Worm (Caenorhabditis elegans) whole organism, L2 larva: ENCODE data around the gene C06G1.1.

Experiments used
- C34F6.9 ChIP-seq: fragments of 150-350 bp; optimal IDR thresholded peaks from 2 replicates; lab custom pipeline; 2014; ENCODE audit warnings: missing biosample characterization, missing genetic modification characterization
- F13H6.1 ChIP-seq: sonication (generic microtip); optimal IDR thresholded peaks from 2 replicates; lab custom pipeline; 2016; ENCODE audit warnings: missing genetic modification characterization, missing compliant biosample characterization
- R02D3.7 ChIP-seq: fragments of 150-350 bp; optimal IDR thresholded peaks from 2 replicates; lab custom pipeline; 2014; ENCODE audit warnings: missing biosample characterization, missing genetic modification characterization
- Y55F3AM.14 ChIP-seq: fragments of 200-800 bp; sonication (Bioruptor generic); optimal IDR thresholded peaks from 2 replicates; lab custom pipeline; 2018; ENCODE audit warnings: mild to moderate bottlenecking, missing genetic modification characterization, missing compliant biosample characterization
- ZK546.5 ChIP-seq: sonication (generic microtip); optimal IDR thresholded peaks from 2 replicates; lab custom pipeline; 2017; ENCODE audit warnings: missing biosample characterization, missing genetic modification characterization
- alr-1 ChIP-seq: fragments of 150-350 bp; optimal IDR thresholded peaks from 2 replicates; lab custom pipeline; 2014; ENCODE audit warnings: missing biosample characterization, missing genetic modification characterization
- aly-2 ChIP-seq: fragments of 150-350 bp; optimal IDR thresholded peaks from 2 replicates; lab custom pipeline; 2014; ENCODE audit warnings: missing biosample characterization, missing genetic modification characterization
- ama-1 ChIP-seq: fragments of 150-350 bp; optimal IDR thresholded peaks from 2 replicates; lab custom pipeline; 2018; ENCODE audit warnings: inconsistent platforms
- blmp-1 ChIP-seq: sonication (generic microtip); optimal IDR thresholded peaks from 2 replicates; lab custom pipeline; 2017; ENCODE audit warnings: missing genetic modification characterization, mild to moderate bottlenecking, missing compliant biosample characterization, antibody characterized with exemption, moderate library complexity; ENCODE audit not compliant: insufficient read depth
- ceh-16 ChIP-seq: fragments of 150-350 bp; optimal IDR thresholded peaks from 2 replicates; lab custom pipeline; 2014; ENCODE audit warnings: missing biosample characterization, missing genetic modification characterization
- ceh-82 ChIP-seq: fragments of 150-350 bp; optimal IDR thresholded peaks from 2 replicates; lab custom pipeline; 2014; ENCODE audit warnings: missing biosample characterization, missing genetic modification characterization
- crh-2 ChIP-seq: sonication (generic microtip); optimal IDR thresholded peaks from 2 replicates; lab custom pipeline; 2017; ENCODE audit warnings: missing biosample characterization, missing genetic modification characterization
- dmd-4 ChIP-seq: sonication (generic microtip); optimal IDR thresholded peaks from 2 replicates; lab custom pipeline; 2017; ENCODE audit warnings: missing biosample characterization, missing genetic modification characterization
- egl-27 ChIP-seq: sonication (generic microtip); optimal IDR thresholded peaks from 3 replicates; lab custom pipeline; 2017; ENCODE audit warnings: missing biosample characterization, missing genetic modification reagents, missing genetic modification characterization
- elt-1 ChIP-seq: fragments of 150-350 bp; optimal IDR thresholded peaks from 2 replicates; lab custom pipeline; 2014; ENCODE audit warnings: missing biosample characterization, missing genetic modification characterization
- elt-3 ChIP-seq: sonication (generic microtip); optimal IDR thresholded peaks from 2 replicates; lab custom pipeline; 2017; ENCODE audit warnings: missing biosample characterization, missing genetic modification characterization
- fos-1 ChIP-seq: fragments of 150-350 bp; optimal IDR thresholded peaks from 2 replicates; lab custom pipeline; 2014; ENCODE audit warnings: missing biosample characterization, missing genetic modification characterization
- gmeb-1 ChIP-seq: fragments of 150-350 bp; optimal IDR thresholded peaks from 2 replicates; lab custom pipeline; 2014; ENCODE audit warnings: missing biosample characterization, missing genetic modification characterization
- lin-11 ChIP-seq: fragments of 150-350 bp; sonication (generic microtip); optimal IDR thresholded peaks from 2 replicates; lab custom pipeline; 2014; ENCODE audit warnings: missing biosample characterization, missing genetic modification characterization, inconsistent platforms, mixed read lengths
- lin-13 ChIP-seq: fragments of 150-350 bp; optimal IDR thresholded peaks from 2 replicates; lab custom pipeline; 2014; ENCODE audit warnings: missing biosample characterization, missing genetic modification reagents, missing genetic modification characterization
- lin-39 ChIP-seq: fragments of 150-350 bp; optimal IDR thresholded peaks from 2 replicates; lab custom pipeline; 2014; ENCODE audit warnings: missing biosample characterization, missing genetic modification reagents, missing genetic modification characterization
- lsy-2 ChIP-seq, 2 experiments: fragments of 150-350 bp in 1 of 2; sonication (generic microtip) in 1 of 2; optimal IDR thresholded peaks; 2 replicates each; lab custom pipeline; 2014 to 2017; ENCODE audit warnings: missing biosample characterization in 2 of 2, missing genetic modification characterization in 2 of 2
- mbf-1 ChIP-seq: sonication (generic microtip); optimal IDR thresholded peaks from 2 replicates; lab custom pipeline; 2017; ENCODE audit warnings: missing biosample characterization, missing genetic modification characterization
- mdl-1 ChIP-seq, 2 experiments: fragments of 150-350 bp in 1 of 2; sonication (generic microtip) in 1 of 2; optimal IDR thresholded peaks; 2 replicates each; lab custom pipeline; 2017; ENCODE audit warnings: missing biosample characterization in 2 of 2, missing genetic modification characterization in 2 of 2
- nhr-10 ChIP-seq: sonication (generic microtip); optimal IDR thresholded peaks from 2 replicates; lab custom pipeline; 2017; ENCODE audit warnings: missing biosample characterization, missing genetic modification characterization
- nhr-11 ChIP-seq: fragments of 150-350 bp; optimal IDR thresholded peaks from 2 replicates; lab custom pipeline; 2014; ENCODE audit warnings: missing biosample characterization, missing genetic modification characterization
- nhr-12 ChIP-seq: fragments of 150-350 bp; optimal IDR thresholded peaks from 2 replicates; lab custom pipeline; 2014; ENCODE audit warnings: missing biosample characterization, missing genetic modification characterization
- nhr-129 ChIP-seq: fragments of 150-350 bp; optimal IDR thresholded peaks from 2 replicates; lab custom pipeline; 2014; ENCODE audit warnings: missing biosample characterization, missing genetic modification characterization
- nhr-21 ChIP-seq: fragments of 150-350 bp; optimal IDR thresholded peaks from 2 replicates; lab custom pipeline; 2014; ENCODE audit warnings: missing biosample characterization, missing genetic modification characterization
- nhr-23 ChIP-seq: fragments of 150-350 bp; optimal IDR thresholded peaks from 2 replicates; lab custom pipeline; 2014; ENCODE audit warnings: missing biosample characterization, missing genetic modification reagents, missing genetic modification characterization
- nhr-25 ChIP-seq: fragments of 150-350 bp; sonication (generic microtip); optimal IDR thresholded peaks from 3 replicates; lab custom pipeline; 2014; ENCODE audit warnings: missing biosample characterization, missing genetic modification characterization
- nhr-6 ChIP-seq: fragments of 150-350 bp; optimal IDR thresholded peaks from 2 replicates; lab custom pipeline; 2014; ENCODE audit warnings: missing biosample characterization, missing genetic modification characterization
- nhr-77 ChIP-seq: fragments of 150-350 bp; optimal IDR thresholded peaks from 2 replicates; lab custom pipeline; 2014; ENCODE audit warnings: missing biosample characterization, missing genetic modification characterization
- peb-1 ChIP-seq: fragments of 150-350 bp; optimal IDR thresholded peaks from 2 replicates; lab custom pipeline; 2014; ENCODE audit warnings: missing biosample characterization, missing genetic modification characterization
- sem-4 ChIP-seq: fragments of 150-350 bp; optimal IDR thresholded peaks from 2 replicates; lab custom pipeline; 2014; ENCODE audit warnings: missing biosample characterization, missing genetic modification reagents, missing genetic modification characterization
- skn-1 ChIP-seq: sonication (generic microtip); optimal IDR thresholded peaks from 2 replicates; lab custom pipeline; 2017; ENCODE audit warnings: missing biosample characterization, missing genetic modification characterization
- sma-3 ChIP-seq: sonication (generic microtip); optimal IDR thresholded peaks from 2 replicates; lab custom pipeline; 2016; ENCODE audit warnings: missing genetic modification reagents, missing genetic modification characterization, missing compliant biosample characterization
- sma-9 ChIP-seq, 2 experiments: fragments of 150-350 bp in 1 of 2; sonication (generic microtip) in 1 of 2; optimal IDR thresholded peaks; 2 replicates each; lab custom pipeline; 2014 to 2016; ENCODE audit warnings: missing genetic modification characterization in 2 of 2, mild to moderate bottlenecking in 1 of 2, missing biosample characterization in 1 of 2, missing compliant biosample characterization in 1 of 2, missing genetic modification reagents in 1 of 2, moderate library complexity in 1 of 2
- snpc-4 ChIP-seq: fragments of 150-350 bp; optimal IDR thresholded peaks from 2 replicates; lab custom pipeline; 2014; ENCODE audit warnings: missing biosample characterization, missing genetic modification characterization
- unc-39 ChIP-seq: fragments of 150-350 bp; optimal IDR thresholded peaks from 2 replicates; lab custom pipeline; 2014; ENCODE audit warnings: missing biosample characterization, missing genetic modification characterization
- unc-55 ChIP-seq: fragments of 150-350 bp; sonication (generic microtip); optimal IDR thresholded peaks from 3 replicates; lab custom pipeline; 2014; ENCODE audit warnings: missing biosample characterization, missing genetic modification reagents, missing genetic modification characterization
- unc-62 ChIP-seq: fragments of 150-350 bp; optimal IDR thresholded peaks from 2 replicates; lab custom pipeline; 2014; ENCODE audit warnings: missing biosample characterization, missing genetic modification reagents, missing genetic modification characterization
- zag-1 ChIP-seq: fragments of 150-350 bp; optimal IDR thresholded peaks from 2 replicates; lab custom pipeline; 2014; ENCODE audit warnings: missing biosample characterization, missing genetic modification characterization
- ztf-1 ChIP-seq: fragments of 200-800 bp; sonication (Bioruptor generic); conservative IDR thresholded peaks from 2 replicates; pipeline ENCODE4 v1.3.6; 2022; ENCODE audit warnings: missing genetic modification characterization, missing compliant biosample characterization
- ztf-11 ChIP-seq: sonication (generic microtip); optimal IDR thresholded peaks from 2 replicates; lab custom pipeline; 2017; ENCODE audit warnings: missing biosample characterization, missing genetic modification characterization
- ztf-4 ChIP-seq: fragments of 150-350 bp; optimal IDR thresholded peaks from 2 replicates; lab custom pipeline; 2014; ENCODE audit warnings: missing biosample characterization, missing genetic modification characterization

Gene C06G1.1

DNA sequence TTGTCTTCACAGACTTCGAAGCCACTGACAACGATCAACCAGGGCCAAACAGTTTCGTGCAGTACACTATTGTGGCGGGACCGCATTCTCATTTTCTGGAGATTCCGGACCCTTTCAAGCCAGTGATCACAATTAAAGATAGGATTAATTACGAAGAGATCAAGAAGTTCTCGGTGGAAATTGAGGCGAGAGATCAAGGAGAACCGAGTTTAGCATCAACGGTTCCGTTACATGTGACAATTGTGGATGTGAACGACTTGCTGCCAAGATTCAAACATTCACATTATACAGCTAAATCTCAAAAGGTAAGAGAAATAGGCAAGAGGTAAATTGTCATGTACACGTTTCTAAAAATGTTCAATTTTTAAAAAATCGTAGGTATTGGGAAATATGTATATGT, 35.4 kb upstream of the C06G1.1 start:
- no peak for TF ChIP-seq Y55F3AM.14 (GFP tag; lab: Kevin White, UChicago)
- TF ChIP-seq ama-1 (lab: Kevin White, UChicago) = no peak
- no peak for TF ChIP-seq ceh-16 (tag; lab: Kevin White, UChicago)
- TF ChIP-seq dmd-4 (tag; lab: Kevin White, UChicago) = no peak
- TF ChIP-seq elt-3 = no peak
- no peak for TF ChIP-seq nhr-6 (tag; lab: Kevin White, UChicago)
- TF ChIP-seq unc-39 (tag; lab: Kevin White, UChicago) = no peak
- no peak for TF ChIP-seq nhr-10 (tag; lab: Kevin White, UChicago)
- no peak for TF ChIP-seq aly-2
- no peak for TF ChIP-seq alr-1 (tag; lab: Kevin White, UChicago)
- no peak for TF ChIP-seq mbf-1 (tag; lab: Kevin White, UChicago)
- no peak for TF ChIP-seq ZK546.5 (tag; lab: Kevin White, UChicago)
- no peak for TF ChIP-seq ztf-1
- no peak for TF ChIP-seq gmeb-1 (tag; lab: Kevin White, UChicago)
- no peak for TF ChIP-seq nhr-23 (tag; lab: Kevin White, UChicago)
- TF ChIP-seq nhr-11 (tag; lab: Kevin White, UChicago) = no peak
- TF ChIP-seq R02D3.7 (tag; lab: Kevin White, UChicago) = no peak
- no peak for TF ChIP-seq skn-1
- TF ChIP-seq unc-62 = no peak

DNA sequence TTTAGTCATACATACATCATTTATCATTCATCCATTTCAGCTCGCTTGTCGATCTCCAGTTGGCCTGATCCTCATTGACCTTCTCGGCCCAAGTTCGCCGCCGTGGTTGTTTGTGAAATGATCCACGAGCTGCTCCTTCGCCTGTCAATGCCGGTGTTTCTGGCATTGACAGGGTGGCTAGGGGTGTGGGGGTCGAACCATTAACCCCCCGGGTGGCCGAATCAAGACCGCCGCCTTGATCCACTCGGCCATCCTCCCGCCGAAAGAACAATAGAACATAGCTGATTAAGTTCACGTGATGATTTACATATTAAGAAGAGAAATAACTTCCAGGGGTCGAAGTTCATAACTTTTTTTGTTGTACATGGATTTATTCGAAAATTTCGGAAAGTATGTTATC, 30.7 kb upstream of the C06G1.1 start, which contains the start of gene F59C12.4:
F59C12.4 (minus strand) TSS at position 166 of the 400 bp plus-strand sequence.
- TF ChIP-seq crh-2 (tag; lab: Kevin White, UChicago) = no peak
- no peak for TF ChIP-seq C34F6.9

DNA sequence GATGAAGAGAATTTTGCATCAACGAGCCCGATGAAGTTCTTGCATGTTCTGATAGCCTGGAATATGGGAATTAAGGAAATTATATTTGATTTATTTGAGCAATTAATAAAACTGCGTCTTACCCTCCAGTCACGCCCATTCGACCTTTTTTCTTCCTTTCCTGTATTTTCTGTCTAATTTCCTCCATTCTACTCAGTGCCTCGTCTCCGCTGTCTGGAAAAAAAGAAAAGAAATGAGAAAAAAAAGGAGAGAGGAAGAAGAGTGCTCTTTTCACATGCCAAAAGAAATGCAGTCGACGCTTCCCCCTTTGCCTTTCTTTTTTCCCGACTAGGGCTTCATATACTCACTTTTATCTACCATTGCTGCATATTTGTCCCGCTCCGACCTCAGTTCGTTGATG, 29.1 kb upstream of the C06G1.1 start:
- no peak for TF ChIP-seq R02D3.7 (tag; lab: Kevin White, UChicago)

DNA sequence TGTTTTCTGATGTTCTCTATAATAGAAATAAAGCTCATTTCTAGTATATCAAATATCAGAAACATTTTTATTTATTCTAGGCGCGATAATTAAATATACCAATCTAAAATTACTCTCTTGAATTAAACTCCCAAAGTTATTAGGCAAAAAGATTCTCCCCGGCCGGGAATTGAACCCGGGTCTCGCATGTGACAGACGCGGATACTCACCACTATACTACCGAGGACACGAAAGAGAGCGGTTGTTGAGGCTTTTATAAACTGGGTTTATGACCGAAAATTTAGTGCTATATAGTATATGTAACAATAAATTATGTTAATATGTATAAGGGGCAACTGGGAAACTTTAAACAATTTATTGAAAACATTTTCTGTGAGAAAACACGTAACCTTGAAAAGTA, 28.6 kb upstream of the C06G1.1 start:
- TF ChIP-seq unc-55 (GFP tag; lab: Kevin White, UChicago) (peak; percentile 46), lin-13 (GFP tag; lab: Kevin White, UChicago) (peak; percentile 68), egl-27 (tag; lab: Kevin White, UChicago) (no peak), nhr-77 (tag; lab: Kevin White, UChicago) (no peak), blmp-1 (tag; lab: Kevin White, UChicago) (no peak), snpc-4 (tag; lab: Kevin White, UChicago) (no peak), C34F6.9 (peak; percentile 33), unc-62 (no peak), zag-1 (tag; lab: Kevin White, UChicago) (peak; percentile 30), sem-4 (no peak), R02D3.7 (tag; lab: Kevin White, UChicago) (no peak), nhr-25 (tag; lab: Kevin White, UChicago) (peak; percentile 66), ZK546.5 (tag; lab: Kevin White, UChicago) (no peak), sma-9 (GFP tag; optimal IDR thresholded peaks at IDR 0.05; lab: Kevin White, UChicago) (peak; percentile 58), sma-9 (tag; optimal IDR thresholded peaks at IDR 0.05; lab: Kevin White, UChicago) (no peak), nhr-23 (tag; lab: Kevin White, UChicago) (no peak), mdl-1 (tag; optimal IDR thresholded peaks at IDR 0.05; lab: Kevin White, UChicago) (peak in 1 of 2 experiments; percentile 21), lsy-2 (tag; optimal IDR thresholded peaks at IDR 0.05; lab: Kevin White, UChicago) (peak; percentile 46 to 52), peb-1 (tag; lab: Kevin White, UChicago) (no peak), ceh-82 (tag; lab: Kevin White, UChicago) (no peak), fos-1 (tag; lab: Kevin White, UChicago) (peak; percentile 41), nhr-10 (tag; lab: Kevin White, UChicago) (no peak), nhr-129 (tag; lab: Kevin White, UChicago) (peak; percentile 51), lin-39 (tag; lab: Kevin White, UChicago) (no peak), dmd-4 (tag; lab: Kevin White, UChicago) (no peak), ztf-11 (tag; lab: Kevin White, UChicago) (no peak), ztf-1 (no peak), sma-3 (GFP tag; lab: Kevin White, UChicago) (peak; percentile 52), aly-2 (no peak), F13H6.1 (tag; lab: Kevin White, UChicago) (peak; percentile 21), lin-11 (tag; lab: Kevin White, UChicago) (no peak), nhr-11 (tag; lab: Kevin White, UChicago) (no peak), nhr-12 (tag; lab: Kevin White, UChicago) (peak; percentile 26), crh-2 (tag; lab: Kevin White, UChicago) (peak; percentile 48), elt-1 (no peak), ztf-4 (tag; lab: Kevin White, UChicago) (peak; percentile 34), elt-3 (no peak), nhr-21 (tag; lab: Kevin White, UChicago) (peak; percentile 64), alr-1 (tag; lab: Kevin White, UChicago) (no peak), skn-1 (peak; percentile 4), mbf-1 (tag; lab: Kevin White, UChicago) (no peak), unc-39 (tag; lab: Kevin White, UChicago) (no peak), Y55F3AM.14 (GFP tag; lab: Kevin White, UChicago) (no peak)
